Fruit fly (Drosophila melanogaster) whole organism, embryonic: ENCODE results near the gene CG13314.
A peak's percentile ranks its signal among the peaks of the same experiment; 100 is the strongest.

Experiments used
- Aef1 ChIP-seq: fragments of 200-800 bp; sonication (Bioruptor generic); IDR thresholded peaks from 3 replicates; pipeline ENCODE4 v1.3.6; 2022; ENCODE audit warnings: missing biosample characterization, missing genetic modification characterization
- CG10274 ChIP-seq: fragments of 200-800 bp; sonication (Bioruptor generic); optimal IDR thresholded peaks from 3 replicates; lab custom pipeline; 2017; ENCODE audit warnings: missing biosample characterization, mild to moderate bottlenecking, missing genetic modification characterization
- CG11696 ChIP-seq: fragments of 200-800 bp; sonication (Bioruptor generic); IDR thresholded peaks from 2 replicates; pipeline ENCODE4 v1.3.6; 2022; ENCODE audit warnings: missing biosample characterization, missing genetic modification characterization
- CG13123 ChIP-seq: fragments of 200-800 bp; sonication (Bioruptor generic); optimal IDR thresholded peaks from 2 replicates; lab custom pipeline; 2016; ENCODE audit warnings: missing biosample characterization, missing genetic modification characterization
- CG14965 ChIP-seq: fragments of 200-800 bp; sonication (Bioruptor generic); optimal IDR thresholded peaks from 2 replicates; lab custom pipeline; 2016; ENCODE audit warnings: missing biosample characterization, missing genetic modification characterization, borderline replicate concordance
- CG15479 ChIP-seq: fragments of 200-800 bp; sonication (Bioruptor generic); optimal IDR thresholded peaks from 3 replicates; lab custom pipeline; 2019; ENCODE audit warnings: missing biosample characterization, mild to moderate bottlenecking, missing genetic modification characterization, moderate library complexity
- CG15696 ChIP-seq: fragments of 200-800 bp; sonication (Bioruptor generic); optimal IDR thresholded peaks from 2 replicates; lab custom pipeline; 2019; ENCODE audit warnings: missing biosample characterization, mild to moderate bottlenecking, missing genetic modification characterization, moderate library complexity
- CG17912 ChIP-seq: fragments of 200-800 bp; sonication (Bioruptor generic); optimal IDR thresholded peaks from 2 replicates; lab custom pipeline; 2018; ENCODE audit warnings: missing biosample characterization, mild to moderate bottlenecking, missing genetic modification characterization
- CG18011 ChIP-seq: fragments of 200-800 bp; sonication (Bioruptor generic); optimal IDR thresholded peaks from 2 replicates; lab custom pipeline; 2017; ENCODE audit warnings: missing biosample characterization, missing genetic modification characterization, mild to moderate bottlenecking, moderate library complexity, missing genotype
- CG2199 ChIP-seq: fragments of 200-800 bp; sonication (Bioruptor generic); IDR thresholded peaks from 3 replicates; pipeline ENCODE4 v1.3.6; 2022; ENCODE audit warnings: missing biosample characterization, missing genetic modification characterization
- CG30020 ChIP-seq: fragments of 200-800 bp; optimal IDR thresholded peaks from 2 replicates; lab custom pipeline; 2019; ENCODE audit warnings: missing biosample characterization, mild to moderate bottlenecking, missing genetic modification characterization, moderate library complexity
- CG31441 ChIP-seq: fragments of 200-800 bp; sonication (Bioruptor generic); IDR thresholded peaks from 2 replicates; pipeline ENCODE4 v1.3.6; 2022; ENCODE audit warnings: missing biosample characterization, missing genetic modification characterization
- CG3163 ChIP-seq: fragments of 200-800 bp; sonication (Bioruptor generic); optimal IDR thresholded peaks from 3 replicates; lab custom pipeline; 2016; ENCODE audit warnings: missing biosample characterization, missing genetic modification characterization
- CG3995 ChIP-seq: fragments of 200-800 bp; sonication (Bioruptor generic); optimal IDR thresholded peaks from 3 replicates; lab custom pipeline; 2016; ENCODE audit warnings: missing biosample characterization, missing genetic modification characterization
- CG4820 ChIP-seq: fragments of 200-800 bp; sonication (Bioruptor generic); optimal IDR thresholded peaks from 3 replicates; lab custom pipeline; 2016; ENCODE audit warnings: missing biosample characterization, missing genetic modification characterization
- CG5953 ChIP-seq: fragments of 200-800 bp; sonication (Bioruptor generic); IDR thresholded peaks from 2 replicates; pipeline ENCODE4 v1.3.6; 2022; ENCODE audit warnings: missing biosample characterization, missing genetic modification characterization
- CG6654 ChIP-seq: fragments of 200-800 bp; sonication (Bioruptor generic); optimal IDR thresholded peaks from 2 replicates; lab custom pipeline; 2017; ENCODE audit warnings: missing biosample characterization, mild to moderate bottlenecking, missing genetic modification characterization
- CG6854 ChIP-seq: fragments of 200-800 bp; sonication (Bioruptor generic); optimal IDR thresholded peaks from 3 replicates; lab custom pipeline; 2017; ENCODE audit warnings: missing biosample characterization, mild to moderate bottlenecking, missing genetic modification characterization
- Dip3 ChIP-seq: fragments of 200-800 bp; sonication (Bioruptor generic); optimal IDR thresholded peaks from 3 replicates; lab custom pipeline; 2016; ENCODE audit warnings: missing biosample characterization, missing genetic modification characterization
- Hr51 ChIP-seq, 2 experiments: fragments of 200-800 bp; sonication (Bioruptor generic); optimal IDR thresholded peaks; 2 replicates in 1 of 2; 3 replicates in 1 of 2; lab custom pipeline; 2016 to 2018; ENCODE audit warnings: missing biosample characterization in 2 of 2, missing genetic modification characterization in 2 of 2, mild to moderate bottlenecking in 1 of 2, moderate library complexity in 1 of 2
- Hsf ChIP-seq: fragments of 200-800 bp; sonication (Bioruptor generic); optimal IDR thresholded peaks from 3 replicates; lab custom pipeline; 2016; ENCODE audit warnings: missing biosample characterization, missing genetic modification characterization
- MBD-R2 ChIP-seq: fragments of 200-800 bp; sonication (Bioruptor generic); IDR thresholded peaks from 2 replicates; pipeline ENCODE4 v1.3.6; 2022; ENCODE audit warnings: missing biosample characterization, missing genetic modification characterization
- MESR4 ChIP-seq: fragments of 200-800 bp; sonication (Bioruptor generic); optimal IDR thresholded peaks from 2 replicates; lab custom pipeline; 2018; ENCODE audit warnings: missing biosample characterization, mild to moderate bottlenecking, missing genetic modification characterization, moderate library complexity
- Side ChIP-seq: fragments of 200-800 bp; sonication (Bioruptor generic); optimal IDR thresholded peaks from 2 replicates; lab custom pipeline; 2016; ENCODE audit warnings: missing biosample characterization, missing genetic modification characterization
- Ssrp ChIP-seq: fragments of 200-800 bp; sonication (Bioruptor generic); optimal IDR thresholded peaks from 2 replicates; lab custom pipeline; 2018; ENCODE audit warnings: missing biosample characterization, mild to moderate bottlenecking, missing genetic modification characterization, moderate library complexity
- Taf1 ChIP-seq: fragments of 200-800 bp; sonication (Bioruptor generic); IDR thresholded peaks from 2 replicates; pipeline ENCODE4 v1.3.6; 2022; ENCODE audit warnings: missing biosample characterization, missing genetic modification characterization
- ac ChIP-seq: fragments of 200-800 bp; sonication (Bioruptor generic); optimal IDR thresholded peaks from 3 replicates; lab custom pipeline; 2017; ENCODE audit warnings: missing biosample characterization, mild to moderate bottlenecking, missing genetic modification characterization
- amos ChIP-seq: fragments of 200-800 bp; sonication (Bioruptor generic); IDR thresholded peaks from 2 replicates; pipeline ENCODE4 v1.3.6; 2022; ENCODE audit warnings: missing biosample characterization, missing genetic modification characterization; ENCODE audit not compliant: partially characterized antibody
- ato ChIP-seq: fragments of 200-800 bp; sonication (Bioruptor generic); IDR thresholded peaks from 2 replicates; pipeline ENCODE4 v1.3.6; 2022; ENCODE audit warnings: missing biosample characterization, missing genetic modification characterization; ENCODE audit not compliant: partially characterized antibody
- az2 ChIP-seq: fragments of 200-800 bp; sonication (Bioruptor generic); optimal IDR thresholded peaks from 3 replicates; lab custom pipeline; 2016; ENCODE audit warnings: missing biosample characterization, missing genetic modification characterization
- chinmo ChIP-seq: fragments of 200-800 bp; sonication (Bioruptor generic); IDR thresholded peaks from 4 replicates; pipeline ENCODE4 v1.3.6; 2022; ENCODE audit warnings: missing biosample characterization, missing genetic modification characterization; ENCODE audit not compliant: partially characterized antibody
- crc ChIP-seq: fragments of 200-800 bp; sonication (Bioruptor generic); optimal IDR thresholded peaks from 2 replicates; lab custom pipeline; 2016; ENCODE audit warnings: missing biosample characterization, missing genetic modification characterization
- dan ChIP-seq: fragments of 200-800 bp; sonication (Bioruptor generic); IDR thresholded peaks from 2 replicates; pipeline ENCODE4 v1.3.6; 2022; ENCODE audit warnings: missing biosample characterization, missing genetic modification characterization
- dmrt11E ChIP-seq: fragments of 200-800 bp; sonication (Bioruptor generic); optimal IDR thresholded peaks from 3 replicates; lab custom pipeline; 2018; ENCODE audit warnings: missing biosample characterization, mild to moderate bottlenecking, missing genetic modification characterization, moderate library complexity
- gem ChIP-seq: fragments of 200-800 bp; sonication (Bioruptor generic); optimal IDR thresholded peaks from 2 replicates; lab custom pipeline; 2019; ENCODE audit warnings: missing biosample characterization, mild to moderate bottlenecking, missing genetic modification characterization, moderate library complexity
- gsb ChIP-seq: fragments of 200-800 bp; sonication (Bioruptor generic); IDR thresholded peaks from 2 replicates; pipeline ENCODE4 v1.3.6; 2022; ENCODE audit warnings: missing biosample characterization, missing genetic modification characterization
- jing ChIP-seq: fragments of 200-800 bp; sonication (Bioruptor generic); optimal IDR thresholded peaks from 2 replicates; lab custom pipeline; 2018; ENCODE audit warnings: missing biosample characterization, mild to moderate bottlenecking, missing genetic modification characterization
- kah ChIP-seq: fragments of 200-800 bp; sonication (Bioruptor generic); optimal IDR thresholded peaks from 2 replicates; lab custom pipeline; 2018; ENCODE audit warnings: missing biosample characterization, mild to moderate bottlenecking, missing genetic modification characterization
- luna ChIP-seq: fragments of 200-800 bp; sonication (Bioruptor generic); optimal IDR thresholded peaks from 2 replicates; lab custom pipeline; 2016; ENCODE audit warnings: missing biosample characterization, missing genetic modification characterization
- mirr ChIP-seq: fragments of 200-800 bp; sonication (Bioruptor generic); optimal IDR thresholded peaks from 3 replicates; lab custom pipeline; 2018; ENCODE audit warnings: missing biosample characterization, mild to moderate bottlenecking, missing genetic modification characterization
- nerfin-1 ChIP-seq: fragments of 200-800 bp; sonication (Bioruptor generic); optimal IDR thresholded peaks from 3 replicates; lab custom pipeline; 2019; ENCODE audit warnings: missing biosample characterization, mild to moderate bottlenecking, missing genetic modification characterization, moderate library complexity
- oc ChIP-seq: fragments of 200-800 bp; sonication (Bioruptor generic); optimal IDR thresholded peaks from 2 replicates; lab custom pipeline; 2018; ENCODE audit warnings: missing biosample characterization, mild to moderate bottlenecking, missing genetic modification characterization, moderate library complexity
- p53 ChIP-seq: fragments of 200-800 bp; sonication (Bioruptor generic); optimal IDR thresholded peaks from 2 replicates; lab custom pipeline; 2016; ENCODE audit warnings: missing biosample characterization, missing genetic modification characterization
- salm ChIP-seq: fragments of 200-800 bp; sonication (Bioruptor generic); optimal IDR thresholded peaks from 2 replicates; lab custom pipeline; 2018; ENCODE audit warnings: missing biosample characterization, mild to moderate bottlenecking, missing genetic modification characterization
- schlank ChIP-seq: fragments of 200-800 bp; sonication (Bioruptor generic); optimal IDR thresholded peaks from 2 replicates; lab custom pipeline; 2018; ENCODE audit warnings: missing biosample characterization, mild to moderate bottlenecking, missing genetic modification characterization
- sim ChIP-seq: fragments of 200-800 bp; sonication (Bioruptor generic); IDR thresholded peaks from 2 replicates; pipeline ENCODE4 v1.3.6; 2022; ENCODE audit warnings: missing biosample characterization, missing genetic modification characterization
- sug ChIP-seq: fragments of 200-800 bp; optimal IDR thresholded peaks from 2 replicates; lab custom pipeline; 2019; ENCODE audit warnings: missing biosample characterization, mild to moderate bottlenecking, missing genetic modification characterization, moderate library complexity
- vnd ChIP-seq: fragments of 200-800 bp; sonication (Bioruptor generic); IDR thresholded peaks from 3 replicates; pipeline ENCODE4 v1.3.6; 2022; ENCODE audit warnings: missing biosample characterization, missing genetic modification characterization; ENCODE audit not compliant: partially characterized antibody
- vvl ChIP-seq: fragments of 200-800 bp; sonication (Bioruptor generic); IDR thresholded peaks from 2 replicates; pipeline ENCODE4 v1.3.6; 2022; ENCODE audit warnings: missing biosample characterization, missing genetic modification characterization
- z ChIP-seq: fragments of 200-800 bp; sonication (Bioruptor generic); IDR thresholded peaks from 3 replicates; pipeline ENCODE4 v1.3.6; 2022; ENCODE audit warnings: missing biosample characterization, missing genetic modification characterization

The CG13314 gene

dm6 chr3L:8985848-8986320 lies 4.3 kb downstream of the CG13314 start, which contains the start of gene Galk (continued):
- TF ChIP-seq dmrt11E (tag; lab: Kevin White, UChicago) (no peak), kah (GFP tag; lab: Kevin White, UChicago) (peak; percentile 30), CG5953 (GFP tag; lab: Robert Waterston, UW) (peak; percentile 50; the same call in 1 of the 2 replicates), CG17912 (GFP tag; lab: Kevin White, UChicago) (peak; percentile 71), vnd (GFP tag; lab: Robert Waterston, UW) (no peak), gem (no peak), CG18011 (peak; percentile 1), nerfin-1 (tag; lab: Kevin White, UChicago) (peak; percentile 63), Aef1 (GFP tag; lab: Robert Waterston, UW) (peak; percentile 53; the same call in 1 of the 3 replicates), CG15696 (tag; lab: Kevin White, UChicago) (no peak), gsb (GFP tag; lab: Robert Waterston, UW) (peak; percentile 75), ac (no peak), CG2199 (peak; percentile 34; the same call in 1 of the 3 replicates), chinmo (GFP tag; lab: Robert Waterston, UW) (no peak), CG6854 (GFP tag; lab: Kevin White, UChicago) (peak; percentile 51), schlank (tag; lab: Kevin White, UChicago) (peak; percentile 25), CG6654 (GFP tag; lab: Kevin White, UChicago) (no peak), CG15479 (GFP tag; lab: Kevin White, UChicago) (no peak), ato (GFP tag; lab: Robert Waterston, UW) (no peak), CG30020 (tag; lab: Kevin White, UChicago) (no peak), luna (peak; percentile 24), sug (tag; lab: Kevin White, UChicago) (peak; percentile 79), z (GFP tag; lab: Robert Waterston, UW) (no peak), MBD-R2 (GFP tag; lab: Robert Waterston, UW) (no peak; the same call in 1 of the 2 replicates), Hr51 (GFP tag; optimal IDR thresholded peaks at IDR 0.05; lab: Kevin White, UChicago) (peak in 1 of 2 experiments; percentile 25), amos (GFP tag; lab: Robert Waterston, UW) (no peak), CG4820 (GFP tag; lab: Kevin White, UChicago) (peak; percentile 39), CG14965 (GFP tag; lab: Kevin White, UChicago) (no peak), p53 (GFP tag; lab: Kevin White, UChicago) (no peak), CG10274 (GFP tag; lab: Kevin White, UChicago) (peak; percentile 11), dan (no peak), Side (GFP tag; lab: Kevin White, UChicago) (peak; percentile 66), Hsf (peak; percentile 10), salm (tag; lab: Kevin White, UChicago) (peak; percentile 65), az2 (GFP tag; lab: Kevin White, UChicago) (peak; percentile 64), vvl (peak; percentile 66), jing (no peak), Dip3 (GFP tag; lab: Kevin White, UChicago) (peak; percentile 43), Taf1 (peak; percentile 79), Ssrp (tag; lab: Kevin White, UChicago) (no peak), mirr (GFP tag; lab: Kevin White, UChicago) (peak; percentile 93), MESR4 (no peak), CG3995 (GFP tag; lab: Kevin White, UChicago) (no peak), CG31441 (GFP tag; lab: Robert Waterston, UW) (0 out of 2 replicates have a peak, but pooled peaks have one; percentile 27), oc (tag; lab: Kevin White, UChicago) (no peak), CG13123 (GFP tag; lab: Kevin White, UChicago) (no peak), sim (GFP tag; lab: Robert Waterston, UW) (0 out of 2 replicates have a peak, but pooled peaks have one; percentile 8), CG3163 (GFP tag; lab: Kevin White, UChicago) (peak; percentile 5), crc (GFP tag; lab: Kevin White, UChicago) (no peak), CG11696 (peak; percentile 54; the same call in 1 of the 2 replicates)
